Worm (Caenorhabditis elegans) whole organism, L3 larva: ENCODE results near the gene srg-68.

ENCODE experiments used
- ceh-82 ChIP-seq: fragments of 150-350 bp; optimal IDR thresholded peaks from 2 replicates; lab custom pipeline; 2014; ENCODE audit warnings: missing biosample characterization, missing genetic modification characterization
- lin-39 ChIP-seq: fragments of 150-350 bp; optimal IDR thresholded peaks from 2 replicates; lab custom pipeline; 2018; ENCODE audit warnings: missing biosample characterization, missing genetic modification reagents, missing genetic modification characterization

ce11 chrV:5432499-5432898 lies 32.7 kb downstream of the srg-68 start, which contains the start of gene F08F3.8:
- TF ChIP-seq ceh-82 (tag; lab: Kevin White, UChicago) (no peak), lin-39 (tag; lab: Kevin White, UChicago) (no peak)
